Fruit fly (Drosophila melanogaster) whole organism, wandering third instar larva: ENCODE results near the gene Saysd1.
A peak's percentile ranks its signal among the peaks of the same experiment; 100 is the strongest.

Experiments used
- Abd-B ChIP-seq: fragments of >200 bp; optimal IDR thresholded peaks from 2 replicates; lab custom pipeline; 2017; ENCODE audit warnings: missing biosample characterization, missing genetic modification characterization
- CG32264 ChIP-seq: fragments of 200-800 bp; sonication (Bioruptor generic); optimal IDR thresholded peaks from 2 replicates; lab custom pipeline; 2016; ENCODE audit warnings: missing biosample characterization, missing genetic modification characterization
- CG9705 ChIP-seq: fragments of 200-800 bp; sonication (Bioruptor generic); optimal IDR thresholded peaks from 2 replicates; lab custom pipeline; 2018; ENCODE audit warnings: missing biosample characterization, mild to moderate bottlenecking, missing genetic modification characterization
- CrebA ChIP-seq: fragments of 200-800 bp; sonication (Bioruptor generic); optimal IDR thresholded peaks from 2 replicates; lab custom pipeline; 2016; ENCODE audit warnings: missing biosample characterization, mild to moderate bottlenecking, missing genetic modification characterization, borderline replicate concordance
- Dfd ChIP-seq: fragments of >200 bp; optimal IDR thresholded peaks from 2 replicates; lab custom pipeline; 2017; ENCODE audit warnings: missing biosample characterization, missing genetic modification characterization
- Dif ChIP-seq: fragments of 200-275, 200-300 bp; sonication (Bioruptor generic); optimal IDR thresholded peaks from 2 replicates; lab custom pipeline; 2018; ENCODE audit warnings: missing biosample characterization, missing genetic modification characterization; ENCODE audit not compliant: partially characterized antibody
- GATAd ChIP-seq: sonication (Bioruptor generic); optimal IDR thresholded peaks from 2 replicates; lab custom pipeline; 2016; ENCODE audit warnings: missing biosample characterization, missing genetic modification characterization
- HLH106 ChIP-seq: fragments of 200-800 bp; optimal IDR thresholded peaks from 3 replicates; lab custom pipeline; 2019; ENCODE audit warnings: missing biosample characterization, mild to moderate bottlenecking, missing genetic modification characterization, moderate library complexity
- Hnf4 ChIP-seq: fragments of 200-800 bp; sonication (Bioruptor generic); optimal IDR thresholded peaks from 2 replicates; lab custom pipeline; 2016; ENCODE audit warnings: missing biosample characterization, mild to moderate bottlenecking, missing genetic modification characterization
- Hr78 ChIP-seq: fragments of >200 bp; optimal IDR thresholded peaks from 2 replicates; lab custom pipeline; 2017; ENCODE audit warnings: missing biosample characterization, missing genetic modification characterization
- Hr83 ChIP-seq: fragments of 200-300 bp; sonication (Bioruptor generic); optimal IDR thresholded peaks from 2 replicates; lab custom pipeline; 2016; ENCODE audit warnings: missing biosample characterization, mild to moderate bottlenecking, missing genetic modification characterization, moderate library complexity; ENCODE audit not compliant: poor library complexity, severe bottlenecking
- Jra ChIP-seq: sonication (Bioruptor generic); optimal IDR thresholded peaks from 2 replicates; lab custom pipeline; 2016; ENCODE audit warnings: missing biosample characterization, missing genetic modification characterization
- Mio ChIP-seq: sonication (Bioruptor generic); optimal IDR thresholded peaks from 2 replicates; lab custom pipeline; 2016; ENCODE audit warnings: missing biosample characterization, missing genetic modification characterization
- Myc ChIP-seq: fragments of >200 bp; optimal IDR thresholded peaks from 2 replicates; lab custom pipeline; 2017
- N ChIP-seq: fragments of >200 bp; optimal IDR thresholded peaks from 2 replicates; lab custom pipeline; 2018; ENCODE audit warnings: missing biosample characterization, missing external identifiers, missing genetic modification characterization
- OdsH ChIP-seq: fragments of 200-800 bp; sonication (Bioruptor generic); optimal IDR thresholded peaks from 2 replicates; lab custom pipeline; 2016; ENCODE audit warnings: missing biosample characterization, mild to moderate bottlenecking, missing genetic modification characterization
- Rel ChIP-seq, 2 experiments: fragments of 200-800 bp; sonication (Bioruptor generic) in 1 of 2; optimal IDR thresholded peaks; 2 replicates in 1 of 2; 3 replicates in 1 of 2; lab custom pipeline; 2016 to 2019; ENCODE audit warnings: mild to moderate bottlenecking in 2 of 2, missing biosample characterization in 2 of 2, missing genetic modification characterization in 2 of 2, moderate library complexity in 1 of 2
- Sp1 ChIP-seq: fragments of 200-800 bp; sonication (Bioruptor generic); optimal IDR thresholded peaks from 3 replicates; lab custom pipeline; 2019; ENCODE audit warnings: missing biosample characterization, mild to moderate bottlenecking, missing genetic modification characterization, moderate library complexity
- Vsx2 ChIP-seq: fragments of 200-300, 225-300 bp; sonication (Bioruptor generic); optimal IDR thresholded peaks from 2 replicates; lab custom pipeline; 2018; ENCODE audit warnings: missing biosample characterization, missing genetic modification characterization; ENCODE audit not compliant: partially characterized antibody
- br ChIP-seq: fragments of 200-800 bp; sonication (Bioruptor generic); optimal IDR thresholded peaks from 2 replicates; lab custom pipeline; 2016; ENCODE audit warnings: missing biosample characterization, missing genetic modification characterization
- brk ChIP-seq: fragments of 200-800 bp; sonication (Bioruptor generic); optimal IDR thresholded peaks from 2 replicates; lab custom pipeline; 2016; ENCODE audit warnings: missing biosample characterization, mild to moderate bottlenecking, missing genetic modification characterization
- dl ChIP-seq, 2 experiments: fragments of 175-275, 200-275 bp in 1 of 2; fragments of 200-275 bp in 1 of 2; sonication (Bioruptor generic); optimal IDR thresholded peaks; lab custom pipeline; 2018; ENCODE audit warnings: mild to moderate bottlenecking in 2 of 2, missing biosample characterization in 2 of 2, missing genetic modification characterization in 2 of 2, moderate library complexity in 2 of 2; ENCODE audit not compliant: partially characterized antibody in 2 of 2, insufficient read depth in 1 of 2
- dmrt93B ChIP-seq: fragments of 200-800 bp; sonication (Bioruptor generic); optimal IDR thresholded peaks from 2 replicates; lab custom pipeline; 2018; ENCODE audit warnings: missing biosample characterization, mild to moderate bottlenecking, missing genetic modification characterization
- dsf ChIP-seq: sonication (Bioruptor generic); optimal IDR thresholded peaks from 2 replicates; lab custom pipeline; 2016; ENCODE audit warnings: missing biosample characterization, missing genetic modification characterization, borderline replicate concordance
- ey ChIP-seq: fragments of 200-800 bp; sonication (Bioruptor generic); optimal IDR thresholded peaks from 2 replicates; lab custom pipeline; 2016; ENCODE audit warnings: missing biosample characterization, missing genetic modification characterization
- foxo ChIP-seq, 2 experiments: fragments of 200-800 bp; sonication (Bioruptor generic); optimal IDR thresholded peaks; 2 replicates in 1 of 2; 3 replicates in 1 of 2; lab custom pipeline; 2016 to 2017; ENCODE audit warnings: missing biosample characterization in 2 of 2, missing genetic modification characterization in 2 of 2
- fru ChIP-seq: fragments of 200-800 bp; sonication (Bioruptor generic); optimal IDR thresholded peaks from 3 replicates; lab custom pipeline; 2016; ENCODE audit warnings: missing biosample characterization, mild to moderate bottlenecking, missing genetic modification characterization
- h ChIP-seq: fragments of 200-800 bp; sonication (Bioruptor generic); optimal IDR thresholded peaks from 3 replicates; lab custom pipeline; 2016; ENCODE audit warnings: missing biosample characterization, mild to moderate bottlenecking, missing genetic modification characterization
- jim ChIP-seq: fragments of 175-275, 200-325 bp; sonication (Bioruptor generic); optimal IDR thresholded peaks from 2 replicates; lab custom pipeline; 2016; ENCODE audit warnings: missing biosample characterization, mild to moderate bottlenecking, missing genetic modification characterization
- lola ChIP-seq: fragments of >200 bp; optimal IDR thresholded peaks from 2 replicates; lab custom pipeline; 2017; ENCODE audit warnings: missing biosample characterization, missing genetic modification characterization
- pan ChIP-seq: fragments of >200 bp; optimal IDR thresholded peaks from 2 replicates; lab custom pipeline; 2017
- psq ChIP-seq: fragments of 200-800 bp; sonication (Bioruptor generic); optimal IDR thresholded peaks from 3 replicates; lab custom pipeline; 2017; ENCODE audit warnings: missing biosample characterization, mild to moderate bottlenecking, missing genetic modification characterization, moderate library complexity
- rgr ChIP-seq: fragments of 200-800 bp; sonication (Bioruptor generic); optimal IDR thresholded peaks from 3 replicates; lab custom pipeline; 2016; ENCODE audit warnings: missing biosample characterization, mild to moderate bottlenecking, missing genetic modification characterization
- sage ChIP-seq: fragments of 200-800 bp; sonication (Bioruptor generic); optimal IDR thresholded peaks from 2 replicates; lab custom pipeline; 2016; ENCODE audit warnings: missing biosample characterization, mild to moderate bottlenecking, missing genetic modification characterization
- sv ChIP-seq: fragments of 200-800 bp; sonication (Bioruptor generic); optimal IDR thresholded peaks from 3 replicates; lab custom pipeline; 2016; ENCODE audit warnings: missing biosample characterization, missing genetic modification characterization
- tai ChIP-seq: sonication (Bioruptor generic); optimal IDR thresholded peaks from 2 replicates; lab custom pipeline; 2016; ENCODE audit warnings: missing biosample characterization, missing genetic modification characterization
- usp ChIP-seq: fragments of >200 bp; optimal IDR thresholded peaks from 2 replicates; lab custom pipeline; 2017; ENCODE audit warnings: missing biosample characterization, missing genetic modification characterization
- woc ChIP-seq: sonication (Bioruptor generic); optimal IDR thresholded peaks from 2 replicates; lab custom pipeline; 2016; ENCODE audit warnings: missing biosample characterization, mild to moderate bottlenecking, missing genetic modification characterization

The Saysd1 gene

dm6 chr3R:25205413-25205977 is 9.5 kb downstream of the Saysd1 start:
- no peak for TF ChIP-seq dsf (GFP tag; lab: Kevin White, UChicago)
- TF ChIP-seq Mio (GFP tag; lab: Kevin White, UChicago), result no peak
- peak; percentile 2 for TF ChIP-seq brk (GFP tag; lab: Kevin White, UChicago)
- TF ChIP-seq dl (GFP tag; optimal IDR thresholded peaks at IDR 0.05; lab: Kevin White, UChicago; ENCODE audit: insufficient read depth in 1 of 2, partially characterized antibody in 2 of 2), result no peak
- TF ChIP-seq Hnf4, result no peak
- TF ChIP-seq pan (lab: Kevin White, UChicago), result no peak
- no peak for TF ChIP-seq psq (GFP tag; lab: Kevin White, UChicago)
- no peak for TF ChIP-seq Hr78 (GFP tag; lab: Kevin White, UChicago)
- no peak for TF ChIP-seq ey
- TF ChIP-seq foxo (GFP tag; optimal IDR thresholded peaks at IDR 0.05; lab: Kevin White, UChicago), result no peak
- TF ChIP-seq Hr83, result no peak
- no peak for TF ChIP-seq CG32264 (GFP tag; lab: Kevin White, UChicago)
- peak; percentile 24 for TF ChIP-seq br
- no peak for TF ChIP-seq dmrt93B (GFP tag; lab: Kevin White, UChicago)
- TF ChIP-seq Dif, result peak; percentile 2
- TF ChIP-seq HLH106, result no peak
- no peak for TF ChIP-seq sage (GFP tag; lab: Kevin White, UChicago)
- TF ChIP-seq sv, result no peak
- TF ChIP-seq OdsH (GFP tag; lab: Kevin White, UChicago), result no peak
- no peak for TF ChIP-seq usp
- no peak for TF ChIP-seq tai (GFP tag; lab: Kevin White, UChicago)
- TF ChIP-seq Dfd (GFP tag; lab: Kevin White, UChicago), result no peak
- no peak for TF ChIP-seq Vsx2 (GFP tag; lab: Kevin White, UChicago)
- TF ChIP-seq Sp1 (GFP tag; lab: Kevin White, UChicago), result peak; percentile 2
- TF ChIP-seq fru (GFP tag; lab: Kevin White, UChicago), result peak; percentile 9
- TF ChIP-seq Abd-B (GFP tag; lab: Kevin White, UChicago), result no peak
- no peak for TF ChIP-seq Myc (lab: Kevin White, UChicago)
- TF ChIP-seq Jra (GFP tag; lab: Kevin White, UChicago), result no peak
- TF ChIP-seq GATAd (GFP tag; lab: Kevin White, UChicago), result no peak
- no peak for TF ChIP-seq Rel (GFP tag; optimal IDR thresholded peaks at IDR 0.05; lab: Kevin White, UChicago)
- no peak for TF ChIP-seq Rel (tag; optimal IDR thresholded peaks at IDR 0.05; lab: Kevin White, UChicago)
- TF ChIP-seq N, result no peak
- no peak for TF ChIP-seq woc (GFP tag; lab: Kevin White, UChicago)
- TF ChIP-seq jim (GFP tag; lab: Kevin White, UChicago), result no peak
- no peak for TF ChIP-seq h (GFP tag; lab: Kevin White, UChicago)
- TF ChIP-seq lola (GFP tag; lab: Kevin White, UChicago), result no peak
- no peak for TF ChIP-seq rgr (GFP tag; lab: Kevin White, UChicago)
- no peak for TF ChIP-seq CG9705 (GFP tag; lab: Kevin White, UChicago)
- peak; percentile 4 for TF ChIP-seq CrebA (GFP tag; lab: Kevin White, UChicago)

- TF ChIP-seq ey (no peak), Vsx2 (GFP tag; lab: Kevin White, UChicago) (peak; percentile 3), br (no peak), Rel (GFP tag; optimal IDR thresholded peaks at IDR 0.05; lab: Kevin White, UChicago) (no peak), Rel (tag; optimal IDR thresholded peaks at IDR 0.05; lab: Kevin White, UChicago) (no peak), Myc (lab: Kevin White, UChicago) (no peak), Mio (GFP tag; lab: Kevin White, UChicago) (no peak), rgr (GFP tag; lab: Kevin White, UChicago) (no peak), jim (GFP tag; lab: Kevin White, UChicago) (no peak), dl (GFP tag; optimal IDR thresholded peaks at IDR 0.05; lab: Kevin White, UChicago; ENCODE audit: insufficient read depth in 1 of 2, partially characterized antibody in 2 of 2) (no peak)
These were observed 15.6 kb downstream of the Saysd1 start, which contains the start of gene CG13654 for dm6 chr3R:25199321-25199868. Gene CG13654 (plus strand): TSS chr3R:25199818.
